Fruit fly (Drosophila melanogaster): Measurements from ENCODE around the gene Srp68.

The Srp68 gene

DNA sequence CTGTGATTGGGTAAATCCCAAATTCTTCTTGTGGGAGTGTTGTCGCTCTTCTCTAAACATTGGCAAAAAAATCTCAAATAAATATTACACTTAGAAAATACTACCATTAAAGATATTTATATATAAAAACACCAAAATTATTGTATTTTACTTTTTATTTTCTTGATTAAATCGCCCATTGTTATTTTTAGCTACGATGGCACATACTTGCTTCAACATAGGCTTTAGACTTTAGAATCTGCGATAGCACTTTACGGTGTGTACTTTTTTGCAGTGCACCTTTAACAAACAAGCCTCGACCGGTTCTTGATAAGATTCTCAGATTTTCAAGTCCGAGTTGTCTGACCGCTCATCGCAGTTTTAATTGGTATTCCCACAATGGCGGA, 20.2 kb upstream of the Srp68 start, which contains the start of gene GNBP3 (continued):
- TF ChIP-seq CG7839 (tag; optimal IDR thresholded peaks at IDR 0.05) (peak; percentile 67), nmo (GFP tag; optimal IDR thresholded peaks at IDR 0.05) (peak; percentile 50), sisA (GFP tag; IDR thresholded peaks at IDR 0.05) (peak; percentile 78), CG17361 (GFP tag; IDR thresholded peaks at IDR 0.05) (peak; percentile 56; the same call in 2 of the 3 replicates), HmgZ (tag; optimal IDR thresholded peaks at IDR 0.05) (peak; percentile 25), ac (GFP tag; optimal IDR thresholded peaks at IDR 0.05) (peak; percentile 31), Fer1 (GFP tag; optimal IDR thresholded peaks at IDR 0.05) (peak; percentile 88), CG1647 (GFP tag; optimal IDR thresholded peaks at IDR 0.05) (peak; percentile 33), H2.0 (GFP tag; IDR thresholded peaks at IDR 0.05) (no peak), CG6683 (GFP tag; optimal IDR thresholded peaks at IDR 0.05) (peak; percentile 75), abd-A (tag; optimal IDR thresholded peaks at IDR 0.05) (no peak), Neu2 (GFP tag; optimal IDR thresholded peaks at IDR 0.05; ENCODE audit: borderline replicate concordance) (no peak), row (GFP tag; IDR thresholded peaks at IDR 0.05) (peak; percentile 58; the same call in 2 of the 3 replicates), CG12769 (tag; optimal IDR thresholded peaks at IDR 0.05) (no peak), Atf-2 (GFP tag; optimal IDR thresholded peaks at IDR 0.05) (no peak), CG13624 (GFP tag; optimal IDR thresholded peaks at IDR 0.05) (peak; percentile 16), CG6765 (GFP tag; optimal IDR thresholded peaks at IDR 0.05) (peak; percentile 2), CG4404 (GFP tag; IDR thresholded peaks at IDR 0.05) (no peak), mam (GFP tag; optimal IDR thresholded peaks at IDR 0.05) (peak; percentile 55), bab2 (GFP tag; optimal IDR thresholded peaks at IDR 0.05) (peak; percentile 59), CG3995 (GFP tag; optimal IDR thresholded peaks at IDR 0.05) (peak; percentile 25), CG10979 (tag; optimal IDR thresholded peaks at IDR 0.05) (peak; percentile 55), CG10267 (tag; optimal IDR thresholded peaks at IDR 0.05) (peak; percentile 81), Nf-YB (GFP tag; optimal IDR thresholded peaks at IDR 0.05) (peak; percentile 51), CG15696 (tag; optimal IDR thresholded peaks at IDR 0.05) (peak; percentile 82), toy (GFP tag; IDR thresholded peaks at IDR 0.05) (no peak), Awh (GFP tag; IDR thresholded peaks at IDR 0.05) (no peak), mirr (GFP tag; optimal IDR thresholded peaks at IDR 0.05) (no peak), scrt (GFP tag; optimal IDR thresholded peaks at IDR 0.05) (no peak), CG12155 (GFP tag; optimal IDR thresholded peaks at IDR 0.05) (peak; percentile 12), CG17186 (GFP tag; optimal IDR thresholded peaks at IDR 0.05) (no peak), CG4854 (GFP tag; optimal IDR thresholded peaks at IDR 0.05) (peak; percentile 67), Ssrp (tag; optimal IDR thresholded peaks at IDR 0.05) (peak; percentile 28), CG1233 (GFP tag; optimal IDR thresholded peaks at IDR 0.05) (peak; percentile 83), ash1 (GFP tag; optimal IDR thresholded peaks at IDR 0.05) (no peak), D19B (GFP tag; optimal IDR thresholded peaks at IDR 0.05) (peak; percentile 13), CG15269 (tag; optimal IDR thresholded peaks at IDR 0.05) (peak; percentile 43), fu2 (GFP tag; optimal IDR thresholded peaks at IDR 0.05) (no peak), Dfd (GFP tag; optimal IDR thresholded peaks at IDR 0.05) (no peak), CG16813 (GFP tag; IDR thresholded peaks at IDR 0.05; ENCODE audit: partially characterized antibody) (no peak), Adf1 (GFP tag; IDR thresholded peaks at IDR 0.05) (no peak), Fer3 (tag; optimal IDR thresholded peaks at IDR 0.05) (peak; percentile 77), bigmax (GFP tag; optimal IDR thresholded peaks at IDR 0.05) (peak; percentile 48), Abd-B (GFP tag; optimal IDR thresholded peaks at IDR 0.05) (peak; percentile 54), Dbx (GFP tag; IDR thresholded peaks at IDR 0.05) (peak; percentile 84), slbo (GFP tag; IDR thresholded peaks at IDR 0.05) (peak; percentile 66), Hsf (GFP tag; optimal IDR thresholded peaks at IDR 0.05) (peak; percentile 40), Blimp-1 (GFP tag; optimal IDR thresholded peaks at IDR 0.05) (peak; percentile 75), Vsx1 (GFP tag; optimal IDR thresholded peaks at IDR 0.05) (peak; percentile 41), gsb-n (tag; optimal IDR thresholded peaks at IDR 0.05) (peak; percentile 35), CG9727 (GFP tag; optimal IDR thresholded peaks at IDR 0.05) (peak; percentile 92)
